Worm (Caenorhabditis elegans): ENCODE data around the gene his-74.

DNA sequence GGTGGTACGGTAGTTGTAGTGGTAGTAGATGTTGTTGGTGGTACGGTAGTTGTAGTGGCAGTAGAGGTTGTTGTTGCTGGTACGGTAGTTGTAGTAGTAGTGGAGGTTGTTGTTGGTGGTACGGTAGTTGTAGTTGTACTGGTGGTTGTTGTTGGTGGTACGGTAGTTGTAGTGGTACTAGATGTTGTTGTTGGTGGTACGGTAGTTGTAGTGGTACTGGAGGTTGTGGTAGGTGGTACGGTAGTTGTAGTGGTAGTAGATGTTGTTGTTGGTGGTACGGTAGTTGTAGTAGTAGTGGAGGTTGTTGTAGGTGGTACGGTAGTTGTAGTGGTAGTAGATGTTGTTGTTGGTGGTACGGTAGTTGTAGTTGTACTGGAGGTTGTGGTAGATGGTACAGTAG lies 27.1 kb downstream of the his-74 start:
- TF ChIP-seq ttx-3 (tag; optimal IDR thresholded peaks at IDR 0.05), result no peak
- TF ChIP-seq pag-3 (tag; optimal IDR thresholded peaks at IDR 0.05; ENCODE audit: borderline replicate concordance), result no peak
- no peak for TF ChIP-seq ama-1 (optimal IDR thresholded peaks at IDR 0.05)
- no peak for TF ChIP-seq pqm-1 (tag; optimal IDR thresholded peaks at IDR 0.05)
- TF ChIP-seq odd-2 (tag; optimal IDR thresholded peaks at IDR 0.05), result no peak
- no peak for TF ChIP-seq unc-86 (tag; optimal IDR thresholded peaks at IDR 0.05)
- no peak for TF ChIP-seq pat-9 (tag; optimal IDR thresholded peaks at IDR 0.05)
- TF ChIP-seq ztf-16 (tag; optimal IDR thresholded peaks at IDR 0.05), result no peak
- no peak for TF ChIP-seq zip-5 (tag; optimal IDR thresholded peaks at IDR 0.05)
- TF ChIP-seq nfya-1 (tag; optimal IDR thresholded peaks at IDR 0.05), result no peak
- no peak for TF ChIP-seq F13H6.1 (tag; optimal IDR thresholded peaks at IDR 0.05)
- no peak for TF ChIP-seq mec-3 (tag; optimal IDR thresholded peaks at IDR 0.05; ENCODE audit: borderline replicate concordance)

All from whole organism, late embryonic.